Worm (Caenorhabditis elegans): Measurements from ENCODE around the gene kup-1.
A peak's percentile ranks its signal among the peaks of the same experiment; 100 is the strongest.

ce11 chrV:12001747-12002456, 38.8 kb downstream of the kup-1 start, which contains the start of gene gcy-33:
- TF ChIP-seq egl-27 (tag; optimal IDR thresholded peaks at IDR 0.05): peak; percentile 88
- TF ChIP-seq unc-62 (GFP tag; optimal IDR thresholded peaks at IDR 0.05): no peak
- TF ChIP-seq nhr-10 (tag; optimal IDR thresholded peaks at IDR 0.05): peak; percentile 1
- TF ChIP-seq ZK546.5 (tag; optimal IDR thresholded peaks at IDR 0.05): no peak
- TF ChIP-seq mdl-1 (tag; optimal IDR thresholded peaks at IDR 0.05): peak; percentile 14 to 70
- peak; percentile 26 for TF ChIP-seq nhr-77 (tag; optimal IDR thresholded peaks at IDR 0.05)
- TF ChIP-seq nhr-237 (tag; optimal IDR thresholded peaks at IDR 0.05): no peak
- TF ChIP-seq nhr-12 (tag; optimal IDR thresholded peaks at IDR 0.05): no peak
- TF ChIP-seq sem-4 (tag; optimal IDR thresholded peaks at IDR 0.05): peak; percentile 61
- TF ChIP-seq elt-3 (tag; optimal IDR thresholded peaks at IDR 0.05): no peak
- peak; percentile 79 for TF ChIP-seq gmeb-1 (tag; optimal IDR thresholded peaks at IDR 0.05)
- TF ChIP-seq nhr-11 (tag; optimal IDR thresholded peaks at IDR 0.05): peak; percentile 74
- no peak for TF ChIP-seq nhr-6 (tag; optimal IDR thresholded peaks at IDR 0.05)
- TF ChIP-seq ama-1 (optimal IDR thresholded peaks at IDR 0.05): no peak

Measured in whole organism, L2 larva.